Worm (Caenorhabditis elegans): ENCODE data around the gene F35H8.2.

The F35H8.2 gene

ce11 chrII:9597516-9598047 lies 42.3 kb downstream of the F35H8.2 start, which contains the start of gene mrpl-53:
Gene mrpl-53, plus strand, starts transcription at chrII:9597622.
- TF ChIP-seq nfyb-1 (GFP tag; IDR thresholded peaks at IDR 0.05) (peak; percentile 71; the same call in 1 of the 2 replicates), athp-1 (tag; optimal IDR thresholded peaks at IDR 0.05) (peak; percentile 6), akir-1 (GFP tag; optimal IDR thresholded peaks at IDR 0.05) (no peak), attf-3 (GFP tag; conservative IDR thresholded peaks at IDR 0.05) (0 out of 2 replicates have a peak, but pooled peaks have one; percentile 9), attf-6 (GFP tag; IDR thresholded peaks at IDR 0.05) (no peak), madf-3 (GFP tag; IDR thresholded peaks at IDR 0.05) (0 out of 2 replicates have a peak, but pooled peaks have one; percentile 29), ZK185.1 (tag; optimal IDR thresholded peaks at IDR 0.05; ENCODE audit: poor library complexity, severe bottlenecking) (peak; percentile 15), repo-1 (tag; optimal IDR thresholded peaks at IDR 0.05) (peak; percentile 55), lin-26 (GFP tag; IDR thresholded peaks at IDR 0.05) (no peak), ceh-40 (GFP tag; IDR thresholded peaks at IDR 0.05) (no peak), madf-6 (GFP tag; IDR thresholded peaks at IDR 0.05) (0 out of 2 replicates have a peak, but pooled peaks have one; percentile 43), lin-35 (GFP tag; optimal IDR thresholded peaks at IDR 0.05) (peak in 1 of 3 experiments; percentile 44), rpc-1 (optimal IDR thresholded peaks at IDR 0.05) (no peak), rpc-1 (tag; optimal IDR thresholded peaks at IDR 0.05) (no peak), atf-7 (tag; optimal IDR thresholded peaks at IDR 0.05) (no peak), cebp-1 (GFP tag; IDR thresholded peaks at IDR 0.05) (no peak; the same call in 1 of the 2 replicates), cebp-1 (tag; optimal IDR thresholded peaks at IDR 0.05) (peak; percentile 19), him-1 (tag; optimal IDR thresholded peaks at IDR 0.05) (no peak), K11D2.4 (GFP tag; IDR thresholded peaks at IDR 0.05) (0 out of 2 replicates have a peak, but pooled peaks have one; percentile 27)

ce11 chrII:9600022-9600722 lies 44.9 kb downstream of the F35H8.2 start:
- no peak for TF ChIP-seq rcor-1 (GFP tag; IDR thresholded peaks at IDR 0.05)
- peak; percentile 34 for TF ChIP-seq nhr-80 (tag; optimal IDR thresholded peaks at IDR 0.05)

- no peak for TF ChIP-seq unc-130 (GFP tag; optimal IDR thresholded peaks at IDR 0.05)
- no peak for TF ChIP-seq ztf-3 (GFP tag; optimal IDR thresholded peaks at IDR 0.05)
- TF ChIP-seq aptf-3 (GFP tag; IDR thresholded peaks at IDR 0.05): no peak
- TF ChIP-seq ztf-25 (GFP tag; IDR thresholded peaks at IDR 0.05): no peak
- no peak for TF ChIP-seq nhr-90 (tag; optimal IDR thresholded peaks at IDR 0.05)
- TF ChIP-seq ama-1 (optimal IDR thresholded peaks at IDR 0.05): peak; percentile 84
- no peak for TF ChIP-seq ama-1 (GFP tag; optimal IDR thresholded peaks at IDR 0.05)
- TF ChIP-seq efl-1 (GFP tag; optimal IDR thresholded peaks at IDR 0.05): no peak
- TF ChIP-seq rec-8 (tag; optimal IDR thresholded peaks at IDR 0.05): no peak
- TF ChIP-seq T07F8.4 (tag; optimal IDR thresholded peaks at IDR 0.05): no peak
- no peak for TF ChIP-seq nfya-1 (tag; optimal IDR thresholded peaks at IDR 0.05; ENCODE audit: borderline replicate concordance, insufficient read depth)
- TF ChIP-seq Y56A3A.18 (GFP tag; IDR thresholded peaks at IDR 0.05): no peak
- no peak for TF ChIP-seq F33H1.4 (GFP tag; IDR thresholded peaks at IDR 0.05)
- no peak for TF ChIP-seq snpc-4 (GFP tag; optimal IDR thresholded peaks at IDR 0.05)
- TF ChIP-seq snpc-4 (tag; optimal IDR thresholded peaks at IDR 0.05): no peak
- no peak for TF ChIP-seq hlh-26 (GFP tag; conservative IDR thresholded peaks at IDR 0.05)
- TF ChIP-seq ceh-40 (GFP tag; IDR thresholded peaks at IDR 0.05): no peak
- peak in 1 of 3 experiments; percentile 11 for TF ChIP-seq lin-35 (GFP tag; optimal IDR thresholded peaks at IDR 0.05)
- TF ChIP-seq somi-1 (GFP tag; optimal IDR thresholded peaks at IDR 0.05): peak; percentile 64
- no peak for TF ChIP-seq attf-3 (GFP tag; conservative IDR thresholded peaks at IDR 0.05)
- TF ChIP-seq dox-1 (GFP tag; IDR thresholded peaks at IDR 0.05): 0 out of 2 replicates have a peak, but pooled peaks have one; percentile 21
- TF ChIP-seq dpff-1 (tag; optimal IDR thresholded peaks at IDR 0.05): no peak
- TF ChIP-seq tbp1 (GFP tag; optimal IDR thresholded peaks at IDR 0.05): peak; percentile 29
- TF ChIP-seq F10E7.11 (tag; optimal IDR thresholded peaks at IDR 0.05): no peak
- no peak for TF ChIP-seq nfya-2 (GFP tag; IDR thresholded peaks at IDR 0.05)
- no peak for TF ChIP-seq akir-1 (GFP tag; optimal IDR thresholded peaks at IDR 0.05)
- no peak for TF ChIP-seq cebp-2 (GFP tag; IDR thresholded peaks at IDR 0.05)
- no peak for TF ChIP-seq B0261.1 (tag; optimal IDR thresholded peaks at IDR 0.05)
Measured at ce11 chrII:9601069-9601468, 45.8 kb downstream of the F35H8.2 start.

All from whole organism, young adult.